Fruit fly (Drosophila melanogaster) whole organism, adult: Measurements from ENCODE around the gene mTerf3.
A peak's percentile ranks its signal among the peaks of the same experiment; 100 is the strongest.

Source experiments
- CG11617 ChIP-seq: fragments of 200-800 bp; sonication (Bioruptor generic); optimal IDR thresholded peaks from 2 replicates; lab custom pipeline; 2017; ENCODE audit warnings: mild to moderate bottlenecking, missing biosample characterization, missing genetic modification reagents, missing genetic modification characterization
- CG12768 ChIP-seq: fragments of 200-800 bp; sonication (Bioruptor generic); optimal IDR thresholded peaks from 2 replicates; lab custom pipeline; 2017; ENCODE audit warnings: missing biosample characterization, missing genetic modification characterization, mild to moderate bottlenecking, moderate library complexity, missing genetic modification reagents
- CG14711 ChIP-seq: fragments of 200-800 bp; sonication (Bioruptor generic); optimal IDR thresholded peaks from 2 replicates; lab custom pipeline; 2018; ENCODE audit warnings: missing biosample characterization, mild to moderate bottlenecking, missing genetic modification characterization, moderate library complexity
- CG1620 ChIP-seq: fragments of 200-800 bp; sonication (Bioruptor generic); optimal IDR thresholded peaks from 2 replicates; lab custom pipeline; 2016; ENCODE audit warnings: missing biosample characterization, missing genetic modification characterization
- CG33017 ChIP-seq: fragments of 200-800 bp; sonication (Bioruptor generic); optimal IDR thresholded peaks from 2 replicates; lab custom pipeline; 2018; ENCODE audit warnings: missing biosample characterization, mild to moderate bottlenecking, missing genetic modification characterization, moderate library complexity
- CG5204 ChIP-seq: fragments of 200-800 bp; sonication (Bioruptor generic); optimal IDR thresholded peaks from 2 replicates; lab custom pipeline; 2016; ENCODE audit warnings: missing biosample characterization, missing genetic modification characterization
- CG7045 ChIP-seq: fragments of 200-800 bp; sonication (Bioruptor generic); optimal IDR thresholded peaks from 2 replicates; lab custom pipeline; 2017; ENCODE audit warnings: missing biosample characterization, mild to moderate bottlenecking, missing genetic modification characterization
- CG7101 ChIP-seq: fragments of 200-800 bp; sonication (Bioruptor generic); optimal IDR thresholded peaks from 2 replicates; lab custom pipeline; 2018; ENCODE audit warnings: missing biosample characterization, mild to moderate bottlenecking, missing genetic modification characterization, moderate library complexity
- Clk ChIP-seq: fragments of 200-800 bp; sonication (Bioruptor generic); optimal IDR thresholded peaks from 2 replicates; lab custom pipeline; 2017; ENCODE audit warnings: missing biosample characterization, missing genetic modification characterization
- Crg-1 ChIP-seq: fragments of 200-800 bp; sonication (Bioruptor generic); optimal IDR thresholded peaks from 2 replicates; lab custom pipeline; 2016; ENCODE audit warnings: missing biosample characterization, missing genetic modification characterization
- Hr96 ChIP-seq: fragments of 200-800 bp; sonication (Bioruptor generic); optimal IDR thresholded peaks from 2 replicates; lab custom pipeline; 2016; ENCODE audit warnings: missing biosample characterization, missing genetic modification characterization
- Mnt ChIP-seq: fragments of 200-800 bp; sonication (Bioruptor generic); optimal IDR thresholded peaks from 2 replicates; lab custom pipeline; 2016; ENCODE audit warnings: missing biosample characterization, mild to moderate bottlenecking, missing genetic modification characterization
- bab1 ChIP-seq: fragments of 200-800 bp; sonication (Bioruptor generic); optimal IDR thresholded peaks from 3 replicates; lab custom pipeline; 2019; ENCODE audit warnings: missing biosample characterization, mild to moderate bottlenecking, missing genetic modification characterization, moderate library complexity
- cic ChIP-seq: fragments of 200-800 bp; sonication (Bioruptor generic); optimal IDR thresholded peaks from 2 replicates; lab custom pipeline; 2017; ENCODE audit warnings: missing biosample characterization, mild to moderate bottlenecking, missing genetic modification characterization, moderate library complexity
- cnc ChIP-seq, 2 experiments: fragments of >200 bp; optimal IDR thresholded peaks; 2 replicates each; lab custom pipeline; 2017
- kay ChIP-seq: fragments of 200-800 bp; sonication (Bioruptor generic); peaks from one replicate; lab custom pipeline; 2016; ENCODE audit warnings: missing biosample characterization, missing genetic modification characterization, borderline replicate concordance
- ovo ChIP-seq: fragments of 200-800 bp; sonication (Bioruptor generic); optimal IDR thresholded peaks from 2 replicates; lab custom pipeline; 2016; ENCODE audit warnings: missing biosample characterization, missing genetic modification characterization
- pad ChIP-seq: fragments of 200-800 bp; sonication (Bioruptor generic); optimal IDR thresholded peaks from 3 replicates; lab custom pipeline; 2017; ENCODE audit warnings: missing biosample characterization, missing genetic modification characterization, mild to moderate bottlenecking, moderate library complexity, missing genetic modification reagents
- tj ChIP-seq: fragments of 200-800 bp; sonication (Bioruptor generic); optimal IDR thresholded peaks from 3 replicates; lab custom pipeline; 2017; ENCODE audit warnings: missing biosample characterization, mild to moderate bottlenecking, missing genetic modification characterization, moderate library complexity
- toe ChIP-seq: fragments of 200-800 bp; sonication (Bioruptor generic); optimal IDR thresholded peaks from 2 replicates; lab custom pipeline; 2016; ENCODE audit warnings: missing biosample characterization, missing genetic modification characterization

mTerf3 gene

dm6 chr3L:20520687-20521169 is at the start of gene mTerf3, which contains the start of gene CG5104:
Gene mTerf3 (minus strand): TSS chr3L:20520772.
Gene CG5104 (plus strand): TSS chr3L:20521009.
- TF ChIP-seq CG33017 (tag; lab: Kevin White, UChicago): no peak
- TF ChIP-seq kay (GFP tag; lab: Kevin White, UChicago): peak; percentile 78
- peak; percentile 42 for TF ChIP-seq bab1 (GFP tag; lab: Kevin White, UChicago)
- no peak for TF ChIP-seq CG5204 (GFP tag; lab: Kevin White, UChicago)
- TF ChIP-seq CG14711: peak; percentile 38
- peak; percentile 56 for TF ChIP-seq CG11617 (GFP tag; lab: Kevin White, UChicago)
- TF ChIP-seq Mnt (GFP tag; lab: Kevin White, UChicago): peak; percentile 47
- TF ChIP-seq CG12768: no peak

- TF ChIP-seq Mnt (GFP tag; lab: Kevin White, UChicago): no peak
- TF ChIP-seq CG7101 (tag; lab: Kevin White, UChicago): no peak
- no peak for TF ChIP-seq CG1620
- no peak for TF ChIP-seq Hr96 (GFP tag; lab: Kevin White, UChicago)
- TF ChIP-seq cic (GFP tag; lab: Kevin White, UChicago): no peak
- no peak for TF ChIP-seq CG7045 (GFP tag; lab: Kevin White, UChicago)
- no peak for TF ChIP-seq kay (GFP tag; lab: Kevin White, UChicago)
These were observed 49.6 kb upstream of the mTerf3 start for dm6 chr3L:20570134-20570533.

dm6 chr3L:20565561-20566128 is 45.1 kb upstream of the mTerf3 start:
- TF ChIP-seq CG14711 (no peak), CG33017 (tag; lab: Kevin White, UChicago) (no peak), CG1620 (no peak)

- TF ChIP-seq toe (GFP tag; lab: Kevin White, UChicago) (no peak), CG33017 (tag; lab: Kevin White, UChicago) (no peak), pad (GFP tag; lab: Kevin White, UChicago) (no peak), Clk (GFP tag; lab: Kevin White, UChicago) (no peak), CG11617 (GFP tag; lab: Kevin White, UChicago) (no peak), bab1 (GFP tag; lab: Kevin White, UChicago) (no peak), Mnt (GFP tag; lab: Kevin White, UChicago) (no peak), cic (GFP tag; lab: Kevin White, UChicago) (no peak), CG12768 (no peak), tj (GFP tag; lab: Kevin White, UChicago) (no peak), kay (GFP tag; lab: Kevin White, UChicago) (no peak), cnc (optimal IDR thresholded peaks at IDR 0.05; lab: Kevin White, UChicago) (no peak), CG5204 (GFP tag; lab: Kevin White, UChicago) (no peak), CG14711 (no peak), CG1620 (no peak)
These were observed 43.2 kb upstream of the mTerf3 start for dm6 chr3L:20563767-20564166.

dm6 chr3L:20562649-20563048 is 42.1 kb upstream of the mTerf3 start:
- TF ChIP-seq CG7101 (tag; lab: Kevin White, UChicago): no peak
- no peak for TF ChIP-seq CG33017 (tag; lab: Kevin White, UChicago)
- TF ChIP-seq ovo (GFP tag; lab: Kevin White, UChicago): no peak
- no peak for TF ChIP-seq Mnt (GFP tag; lab: Kevin White, UChicago)
- no peak for TF ChIP-seq Hr96 (GFP tag; lab: Kevin White, UChicago)
- TF ChIP-seq Crg-1 (GFP tag; lab: Kevin White, UChicago): no peak
- no peak for TF ChIP-seq cic (GFP tag; lab: Kevin White, UChicago)
- TF ChIP-seq CG7045 (GFP tag; lab: Kevin White, UChicago): no peak
- no peak for TF ChIP-seq CG1620
- TF ChIP-seq pad (GFP tag; lab: Kevin White, UChicago): no peak
- no peak for TF ChIP-seq cnc (optimal IDR thresholded peaks at IDR 0.05; lab: Kevin White, UChicago)
- no peak for TF ChIP-seq tj (GFP tag; lab: Kevin White, UChicago)

dm6 chr3L:20557065-20557464 is 36.5 kb upstream of the mTerf3 start:
- TF ChIP-seq kay (GFP tag; lab: Kevin White, UChicago): no peak
- TF ChIP-seq CG7045 (GFP tag; lab: Kevin White, UChicago): no peak
- TF ChIP-seq pad (GFP tag; lab: Kevin White, UChicago): no peak

dm6 chr3L:20556371-20556770 is 35.8 kb upstream of the mTerf3 start:
- no peak for TF ChIP-seq Clk (GFP tag; lab: Kevin White, UChicago)
- no peak for TF ChIP-seq CG33017 (tag; lab: Kevin White, UChicago)
- no peak for TF ChIP-seq CG5204 (GFP tag; lab: Kevin White, UChicago)
- TF ChIP-seq pad (GFP tag; lab: Kevin White, UChicago): no peak
- TF ChIP-seq CG1620: no peak
- no peak for TF ChIP-seq ovo (GFP tag; lab: Kevin White, UChicago)
- no peak for TF ChIP-seq kay (GFP tag; lab: Kevin White, UChicago)
- TF ChIP-seq CG12768: no peak
- TF ChIP-seq Hr96 (GFP tag; lab: Kevin White, UChicago): no peak
- TF ChIP-seq cic (GFP tag; lab: Kevin White, UChicago): no peak
- TF ChIP-seq CG7045 (GFP tag; lab: Kevin White, UChicago): no peak
